Fruit fly (Drosophila melanogaster): Measurements from ENCODE around the gene CG10663.

Gene CG10663

dm6 chr3L:12523941-12524340 lies 39.1 kb upstream of the CG10663 start, which contains the start of the genes ver and Gcn5:
ver (plus strand) TSS chr3L:12523987.
Gcn5 (minus strand) TSS chr3L:12524014.
- TF ChIP-seq CG6163 (GFP tag; IDR thresholded peaks at IDR 0.05) (peak; percentile 98), achi (GFP tag; optimal IDR thresholded peaks at IDR 0.05) (peak; percentile 97), Ets21C (GFP tag; optimal IDR thresholded peaks at IDR 0.05) (peak; percentile 94), spab (GFP tag; optimal IDR thresholded peaks at IDR 0.05) (peak; percentile 89), fd85E (GFP tag; optimal IDR thresholded peaks at IDR 0.05) (peak; percentile 72), Sox102F (GFP tag; optimal IDR thresholded peaks at IDR 0.05) (peak; percentile 98), esn (GFP tag; optimal IDR thresholded peaks at IDR 0.05) (peak; percentile 98), CG10669 (GFP tag; optimal IDR thresholded peaks at IDR 0.05) (peak; percentile 94), CG3032 (tag; optimal IDR thresholded peaks at IDR 0.05) (peak; percentile 94), lz (GFP tag; optimal IDR thresholded peaks at IDR 0.05) (peak; percentile 98), CG1621 (tag; optimal IDR thresholded peaks at IDR 0.05) (peak; percentile 88), net (GFP tag; optimal IDR thresholded peaks at IDR 0.05) (peak; percentile 97), vri (GFP tag; optimal IDR thresholded peaks at IDR 0.05) (peak; percentile 98), CG11762 (GFP tag; optimal IDR thresholded peaks at IDR 0.05; ENCODE audit: insufficient read depth) (peak; percentile 92), Eip75B (GFP tag; optimal IDR thresholded peaks at IDR 0.05) (peak; percentile 96), CG8632 (GFP tag; optimal IDR thresholded peaks at IDR 0.05) (peak; percentile 97), fd59A (GFP tag; optimal IDR thresholded peaks at IDR 0.05) (peak; percentile 87), CG34406 (GFP tag; optimal IDR thresholded peaks at IDR 0.05) (peak; percentile 97), CG6276 (GFP tag; optimal IDR thresholded peaks at IDR 0.05) (peak; percentile 96), Hr4 (GFP tag; optimal IDR thresholded peaks at IDR 0.05) (peak; percentile 97), CG6792 (GFP tag; optimal IDR thresholded peaks at IDR 0.05) (peak; percentile 94), salr (GFP tag; optimal IDR thresholded peaks at IDR 0.05) (peak; percentile 91 to 95), Sox14 (GFP tag; optimal IDR thresholded peaks at IDR 0.05) (peak; percentile 98), Eip78C (GFP tag) (peak; percentile 99), cyc (GFP tag; optimal IDR thresholded peaks at IDR 0.05) (peak; percentile 97), Hr39 (GFP tag; optimal IDR thresholded peaks at IDR 0.05) (peak; percentile 97), Eip93F (GFP tag; optimal IDR thresholded peaks at IDR 0.05) (peak; percentile 90), CG7368 (GFP tag; optimal IDR thresholded peaks at IDR 0.05) (peak; percentile 89), OdsH (GFP tag; optimal IDR thresholded peaks at IDR 0.05) (peak; percentile 98), CG31627 (GFP tag; optimal IDR thresholded peaks at IDR 0.05) (peak; percentile 97), CG15336 (GFP tag; IDR thresholded peaks at IDR 0.05) (peak; percentile 97), CG6854 (GFP tag; optimal IDR thresholded peaks at IDR 0.05) (peak; percentile 93), dsx (GFP tag; optimal IDR thresholded peaks at IDR 0.05; ENCODE audit: poor library complexity, severe bottlenecking) (peak; percentile 90), Sox15 (GFP tag; optimal IDR thresholded peaks at IDR 0.05) (peak; percentile 95), eg (GFP tag; IDR thresholded peaks at IDR 0.05) (peak; percentile 98), CG32006 (GFP tag; optimal IDR thresholded peaks at IDR 0.05) (peak; percentile 97), CG8119 (GFP tag; IDR thresholded peaks at IDR 0.05) (peak; percentile 96), Blimp-1 (GFP tag; optimal IDR thresholded peaks at IDR 0.05) (peak; percentile 90), CG16779 (tag; optimal IDR thresholded peaks at IDR 0.05) (peak; percentile 90), Ets96B (tag; optimal IDR thresholded peaks at IDR 0.05) (peak; percentile 91), CG10631 (GFP tag; optimal IDR thresholded peaks at IDR 0.05) (peak; percentile 96), CG11294 (GFP tag; IDR thresholded peaks at IDR 0.05) (peak; percentile 95), dac (GFP tag; optimal IDR thresholded peaks at IDR 0.05) (peak; percentile 88), ss (GFP tag; optimal IDR thresholded peaks at IDR 0.05) (peak; percentile 92), CG4318 (GFP tag; optimal IDR thresholded peaks at IDR 0.05) (peak; percentile 94), svp (GFP tag) (peak; percentile 99), CG11902 (GFP tag; optimal IDR thresholded peaks at IDR 0.05) (peak; percentile 92), Gug (GFP tag; IDR thresholded peaks at IDR 0.05) (peak; percentile 96), CG8319 (GFP tag; optimal IDR thresholded peaks at IDR 0.05) (peak; percentile 95), pdm3 (GFP tag; optimal IDR thresholded peaks at IDR 0.05) (peak; percentile 98), CG3919 (GFP tag; optimal IDR thresholded peaks at IDR 0.05) (peak; percentile 97), CG6808 (GFP tag; optimal IDR thresholded peaks at IDR 0.05) (peak; percentile 91)
